Worm (Caenorhabditis elegans) whole organism, L1 larva: Measurements from ENCODE around the gene C54F6.20.

Experiments
- blmp-1 ChIP-seq: fragments of 150-350 bp; optimal IDR thresholded peaks from 2 replicates; lab custom pipeline; 2014; ENCODE audit warnings: missing biosample characterization, missing genetic modification characterization
- ceh-88 ChIP-seq: fragments of 200-800 bp; sonication (Bioruptor generic); IDR thresholded peaks from 2 replicates; pipeline ENCODE4 v1.3.6; 2022; ENCODE audit warnings: missing genetic modification characterization, missing compliant biosample characterization
- dpl-1 ChIP-seq, 3 experiments: fragments of 150-350 bp in 2 of 3; sonication (generic microtip) in 1 of 3; optimal IDR thresholded peaks; 2 replicates each; lab custom pipeline; 2014 to 2017; ENCODE audit warnings: missing biosample characterization in 3 of 3, missing genetic modification characterization in 3 of 3, missing genetic modification reagents in 3 of 3
- dsc-1 ChIP-seq: sonication (generic microtip); optimal IDR thresholded peaks from 2 replicates; lab custom pipeline; 2016; ENCODE audit warnings: mild to moderate bottlenecking, missing genetic modification characterization, missing compliant biosample characterization
- efl-3 ChIP-seq: fragments of 200-800 bp; sonication (Bioruptor generic); optimal IDR thresholded peaks from 2 replicates; lab custom pipeline; 2018; ENCODE audit warnings: mild to moderate bottlenecking, missing genetic modification characterization, missing compliant biosample characterization
- egl-13 ChIP-seq: sonication (generic microtip); optimal IDR thresholded peaks from 2 replicates; lab custom pipeline; 2016; ENCODE audit warnings: missing genotype, missing genetic modification reagents, missing genetic modification characterization, missing compliant biosample characterization
- elt-2 ChIP-seq: sonication (generic microtip); optimal IDR thresholded peaks from 2 replicates; lab custom pipeline; 2016; ENCODE audit warnings: missing genetic modification characterization, mild to moderate bottlenecking, inconsistent platforms, missing compliant biosample characterization, missing genetic modification reagents
- elt-3 ChIP-seq, 6 experiments: fragments of 150-350 bp in 1 of 6; sonication (generic microtip); optimal IDR thresholded peaks; 2 replicates each; lab custom pipeline; 2017 to 2018; ENCODE audit warnings: missing biosample characterization in 6 of 6, missing genetic modification characterization in 6 of 6, inconsistent platforms in 1 of 6
- ets-5 ChIP-seq: fragments of 200-800 bp; sonication (Bioruptor generic); IDR thresholded peaks from 2 replicates; pipeline ENCODE4 v1.3.6; 2022; ENCODE audit warnings: missing genetic modification characterization, missing compliant biosample characterization
- fkh-4 ChIP-seq: sonication (generic microtip); optimal IDR thresholded peaks from 2 replicates; lab custom pipeline; 2016; ENCODE audit warnings: missing compliant biosample characterization, missing genetic modification characterization, borderline replicate concordance
- grh-1 ChIP-seq: fragments of 200-800 bp; sonication (Bioruptor generic); IDR thresholded peaks from 2 replicates; pipeline ENCODE4 v1.3.6; 2022; ENCODE audit warnings: missing genetic modification reagents, missing genetic modification characterization, missing compliant biosample characterization
- hlh-4 ChIP-seq: sonication (generic microtip); optimal IDR thresholded peaks from 2 replicates; lab custom pipeline; 2016; ENCODE audit warnings: mild to moderate bottlenecking, missing genetic modification characterization, missing compliant biosample characterization
- irx-1 ChIP-seq: sonication (generic microtip); optimal IDR thresholded peaks from 2 replicates; lab custom pipeline; 2016; ENCODE audit warnings: missing genetic modification characterization, missing compliant biosample characterization
- lin-15B ChIP-seq: fragments of 150-350 bp; sonication (generic microtip); optimal IDR thresholded peaks from 3 replicates; lab custom pipeline; 2014; ENCODE audit warnings: missing biosample characterization, missing genetic modification characterization
- lin-35 ChIP-seq, 2 experiments: fragments of 150-350 bp; optimal IDR thresholded peaks; 2 replicates each; lab custom pipeline; 2014; ENCODE audit warnings: missing biosample characterization in 2 of 2, missing genetic modification characterization in 2 of 2, missing genetic modification reagents in 2 of 2
- nhr-19 ChIP-seq: fragments of 200-800 bp; sonication (Bioruptor generic); conservative IDR thresholded peaks from 2 replicates; pipeline ENCODE4 v1.3.6; 2022; ENCODE audit warnings: missing genetic modification characterization, missing compliant biosample characterization
- nhr-237 ChIP-seq: fragments of 150-350 bp; optimal IDR thresholded peaks from 2 replicates; lab custom pipeline; 2014; ENCODE audit warnings: missing biosample characterization, missing genetic modification characterization
- nhr-28 ChIP-seq: fragments of 150-350 bp; optimal IDR thresholded peaks from 2 replicates; lab custom pipeline; 2014; ENCODE audit warnings: missing biosample characterization, missing genetic modification characterization
- nhr-71 ChIP-seq: sonication (generic microtip); optimal IDR thresholded peaks from 2 replicates; lab custom pipeline; 2016; ENCODE audit warnings: mild to moderate bottlenecking, missing genetic modification characterization, moderate library complexity, missing compliant biosample characterization
- nhr-85 ChIP-seq: sonication (generic microtip); peaks from one replicate; lab custom pipeline; 2016; ENCODE audit warnings: missing genetic modification characterization, inconsistent platforms, missing compliant biosample characterization
- nhr-90 ChIP-seq: sonication (generic microtip); optimal IDR thresholded peaks from 2 replicates; lab custom pipeline; 2016; ENCODE audit warnings: mild to moderate bottlenecking, missing genetic modification characterization, missing compliant biosample characterization; ENCODE audit not compliant: poor library complexity
- rnt-1 ChIP-seq: sonication (generic microtip); optimal IDR thresholded peaks from 2 replicates; lab custom pipeline; 2016; ENCODE audit warnings: mild to moderate bottlenecking, missing genetic modification characterization, moderate library complexity, missing compliant biosample characterization
- skn-1 ChIP-seq: fragments of 150-350 bp; optimal IDR thresholded peaks from 2 replicates; lab custom pipeline; 2014; ENCODE audit warnings: missing biosample characterization, missing genetic modification characterization
- sup-37 ChIP-seq: fragments of 200-800 bp; sonication (Bioruptor generic); optimal IDR thresholded peaks from 2 replicates; lab custom pipeline; 2018; ENCODE audit warnings: mild to moderate bottlenecking, missing genetic modification characterization, missing compliant biosample characterization
- tbx-2 ChIP-seq: sonication (generic microtip); optimal IDR thresholded peaks from 2 replicates; lab custom pipeline; 2016; ENCODE audit warnings: missing genetic modification characterization, missing compliant biosample characterization
- vab-15 ChIP-seq: sonication (generic microtip); optimal IDR thresholded peaks from 2 replicates; lab custom pipeline; 2017; ENCODE audit warnings: missing genotype, mild to moderate bottlenecking, missing genetic modification characterization, missing compliant biosample characterization
- xbp-1 ChIP-seq: sonication (generic microtip); optimal IDR thresholded peaks from 2 replicates; lab custom pipeline; 2016; ENCODE audit warnings: missing genetic modification characterization, missing compliant biosample characterization

Gene C54F6.20

ce11 chrV:7543728-7544127 lies 19.2 kb downstream of the C54F6.20 start:
- TF ChIP-seq sup-37: no peak
- TF ChIP-seq elt-3 (tag; optimal IDR thresholded peaks at IDR 0.05; lab: Kevin White, UChicago): no peak
- peak; percentile 10 for TF ChIP-seq blmp-1 (tag; lab: Kevin White, UChicago)
- TF ChIP-seq efl-3 (GFP tag; lab: Kevin White, UChicago): no peak
- TF ChIP-seq vab-15 (tag; lab: Kevin White, UChicago): no peak
- no peak for TF ChIP-seq tbx-2 (tag; lab: Kevin White, UChicago)

ce11 chrV:7545187-7545586 lies 20.6 kb downstream of the C54F6.20 start, which contains the start of the genes C54F6.19 and nhx-3:
Gene C54F6.19 (plus strand): TSS chrV:7545487.
Gene nhx-3 (minus strand): TSS chrV:7545523.
- no peak for TF ChIP-seq irx-1 (tag; lab: Kevin White, UChicago)

- TF ChIP-seq skn-1 (tag; lab: Kevin White, UChicago) (no peak), xbp-1 (no peak), lin-15B (tag; lab: Kevin White, UChicago) (no peak), dpl-1 (GFP tag; optimal IDR thresholded peaks at IDR 0.05; lab: Kevin White, UChicago) (no peak), ets-5 (no peak), ceh-88 (GFP tag; lab: Robert Waterston, UW) (no peak), sup-37 (no peak)
- TF ChIP-seq, all 84 proteins: peak for 0
Measured at ce11 chrV:7547479-7547878, 22.9 kb downstream of the C54F6.20 start, which contains the start of gene ftn-1. Gene ftn-1 (minus strand): TSS chrV:7547579.

- no peak for TF ChIP-seq nhr-28 (tag; lab: Kevin White, UChicago)
- no peak for TF ChIP-seq egl-13 (tag; lab: Kevin White, UChicago)
- peak; percentile 88 for TF ChIP-seq elt-2 (tag; lab: Kevin White, UChicago)
- TF ChIP-seq lin-35 (GFP tag; optimal IDR thresholded peaks at IDR 0.05; lab: Kevin White, UChicago): peak in 1 of 2 experiments; percentile 6
Measured at ce11 chrV:7548017-7548416, 23.5 kb downstream of the C54F6.20 start.

- peak; percentile 52 for TF ChIP-seq nhr-85
- 0 out of 2 replicates have a peak, but pooled peaks have one; percentile 30 for TF ChIP-seq grh-1 (GFP tag; lab: Robert Waterston, UW)
- peak; percentile 10 for TF ChIP-seq nhr-90 (tag; lab: Kevin White, UChicago)
- peak; percentile 36 for TF ChIP-seq nhr-19 (GFP tag; lab: Robert Waterston, UW)
Measured at ce11 chrV:7548499-7548898, 24.0 kb downstream of the C54F6.20 start.

ce11 chrV:7551821-7552220 lies 27.3 kb downstream of the C54F6.20 start, which contains the start of gene F19F10.3:
Gene F19F10.3 (plus strand): TSS chrV:7552121.
- peak; percentile 23 for TF ChIP-seq dsc-1 (tag; lab: Kevin White, UChicago)
- TF ChIP-seq nhr-237 (tag; lab: Kevin White, UChicago): no peak
- TF ChIP-seq hlh-4 (tag; lab: Kevin White, UChicago): no peak

ce11 chrV:7553873-7554362 lies 29.4 kb downstream of the C54F6.20 start, which contains the start of gene ttr-10:
Gene ttr-10 (minus strand): TSS chrV:7553923.
- TF ChIP-seq fkh-4 (tag; lab: Kevin White, UChicago): peak; percentile 84
- no peak for TF ChIP-seq rnt-1
- peak; percentile 44 for TF ChIP-seq hlh-4 (tag; lab: Kevin White, UChicago)
- TF ChIP-seq dsc-1 (tag; lab: Kevin White, UChicago): peak; percentile 94
- TF ChIP-seq nhr-71 (tag; lab: Kevin White, UChicago): peak; percentile 8
- TF ChIP-seq, all 84 proteins: peak for 4
